Worm (Caenorhabditis elegans) whole organism, early embryonic: ENCODE results near the gene C14A11.9.

Experiments used
- ama-1 ChIP-seq: fragments of 150-350 bp; optimal IDR thresholded peaks from 2 replicates; lab custom pipeline; 2014
- ceh-13 ChIP-seq: fragments of 200-800 bp; sonication (Bioruptor generic); optimal IDR thresholded peaks from 2 replicates; lab custom pipeline; 2018; ENCODE audit warnings: mild to moderate bottlenecking, missing genetic modification characterization, missing compliant biosample characterization
- flt-1 ChIP-seq: fragments of 200-800 bp; sonication (Bioruptor generic); IDR thresholded peaks from 2 replicates; pipeline ENCODE4 v1.3.6; 2022; ENCODE audit warnings: missing genetic modification characterization, missing compliant biosample characterization
- hmg-4 ChIP-seq: fragments of 200-800 bp; sonication (Bioruptor generic); optimal IDR thresholded peaks from 2 replicates; lab custom pipeline; 2018; ENCODE audit warnings: mild to moderate bottlenecking, missing genetic modification characterization, missing compliant biosample characterization
- pes-1 ChIP-seq: fragments of 200-800 bp; sonication (Bioruptor generic); IDR thresholded peaks from 2 replicates; pipeline ENCODE4 v1.3.6; 2022; ENCODE audit warnings: missing genetic modification reagents, missing genetic modification characterization, missing compliant biosample characterization
- scrt-1 ChIP-seq: fragments of 200-800 bp; sonication (Bioruptor generic); IDR thresholded peaks from 2 replicates; pipeline ENCODE4 v1.3.6; 2022; ENCODE audit warnings: missing genetic modification characterization, missing compliant biosample characterization

- TF ChIP-seq pes-1 (GFP tag; lab: Robert Waterston, UW) (no peak), hmg-4 (GFP tag; lab: Kevin White, UChicago) (no peak), ama-1 (lab: Kevin White, UChicago) (no peak), ceh-13 (GFP tag; lab: Kevin White, UChicago) (no peak), scrt-1 (GFP tag; lab: Robert Waterston, UW) (no peak), flt-1 (GFP tag; lab: Robert Waterston, UW) (no peak)
Observed at ce11 chrX:2763476-2764268, 45.8 kb downstream of the C14A11.9 start, which contains the start of gene unc-2.
